Worm (Caenorhabditis elegans) whole organism, L2 larva: ENCODE results near the gene F28G4.2.

ENCODE experiments used
- R02D3.7 ChIP-seq: fragments of 150-350 bp; optimal IDR thresholded peaks from 2 replicates; lab custom pipeline; 2014; ENCODE audit warnings: missing biosample characterization, missing genetic modification characterization
- ama-1 ChIP-seq: fragments of 150-350 bp; optimal IDR thresholded peaks from 2 replicates; lab custom pipeline; 2018; ENCODE audit warnings: inconsistent platforms
- elt-3 ChIP-seq: sonication (generic microtip); optimal IDR thresholded peaks from 2 replicates; lab custom pipeline; 2017; ENCODE audit warnings: missing biosample characterization, missing genetic modification characterization
- nhr-11 ChIP-seq: fragments of 150-350 bp; optimal IDR thresholded peaks from 2 replicates; lab custom pipeline; 2014; ENCODE audit warnings: missing biosample characterization, missing genetic modification characterization
- peb-1 ChIP-seq: fragments of 150-350 bp; optimal IDR thresholded peaks from 2 replicates; lab custom pipeline; 2014; ENCODE audit warnings: missing biosample characterization, missing genetic modification characterization
- snpc-4 ChIP-seq: fragments of 150-350 bp; optimal IDR thresholded peaks from 2 replicates; lab custom pipeline; 2014; ENCODE audit warnings: missing biosample characterization, missing genetic modification characterization
- unc-62 ChIP-seq: fragments of 150-350 bp; optimal IDR thresholded peaks from 2 replicates; lab custom pipeline; 2014; ENCODE audit warnings: missing biosample characterization, missing genetic modification reagents, missing genetic modification characterization
- zag-1 ChIP-seq: fragments of 150-350 bp; optimal IDR thresholded peaks from 2 replicates; lab custom pipeline; 2014; ENCODE audit warnings: missing biosample characterization, missing genetic modification characterization
- ztf-11 ChIP-seq: sonication (generic microtip); optimal IDR thresholded peaks from 2 replicates; lab custom pipeline; 2017; ENCODE audit warnings: missing biosample characterization, missing genetic modification characterization
- ztf-4 ChIP-seq: fragments of 150-350 bp; optimal IDR thresholded peaks from 2 replicates; lab custom pipeline; 2014; ENCODE audit warnings: missing biosample characterization, missing genetic modification characterization

ce11 chrV:16266514-16266913 is 15.6 kb downstream of the F28G4.2 start, which contains the start of gene T13F3.4:
- no peak for TF ChIP-seq ama-1 (lab: Kevin White, UChicago)
- no peak for TF ChIP-seq unc-62
- no peak for TF ChIP-seq zag-1 (tag; lab: Kevin White, UChicago)
- no peak for TF ChIP-seq elt-3
- TF ChIP-seq R02D3.7: no peak
- no peak for TF ChIP-seq nhr-11 (tag; lab: Kevin White, UChicago)
- no peak for TF ChIP-seq peb-1 (tag; lab: Kevin White, UChicago)
- no peak for TF ChIP-seq snpc-4 (tag; lab: Kevin White, UChicago)
- TF ChIP-seq ztf-4 (tag; lab: Kevin White, UChicago): no peak
- no peak for TF ChIP-seq ztf-11 (tag; lab: Kevin White, UChicago)
